Worm (Caenorhabditis elegans): Measurements from ENCODE around the gene daf-14.

- TF ChIP-seq egrh-3 (GFP tag; IDR thresholded peaks at IDR 0.05) (no peak), attf-6 (GFP tag; IDR thresholded peaks at IDR 0.05) (no peak), hmg-20 (GFP tag; IDR thresholded peaks at IDR 0.05) (no peak)
Measured at ce11 chrIV:10259557-10259956, 9.1 kb downstream of the daf-14 start, which contains the start of gene F01G10.9.

Measured in whole organism, young adult.